Worm (Caenorhabditis elegans): ENCODE results near the gene K02E10.6.

K02E10.6 gene

DNA sequence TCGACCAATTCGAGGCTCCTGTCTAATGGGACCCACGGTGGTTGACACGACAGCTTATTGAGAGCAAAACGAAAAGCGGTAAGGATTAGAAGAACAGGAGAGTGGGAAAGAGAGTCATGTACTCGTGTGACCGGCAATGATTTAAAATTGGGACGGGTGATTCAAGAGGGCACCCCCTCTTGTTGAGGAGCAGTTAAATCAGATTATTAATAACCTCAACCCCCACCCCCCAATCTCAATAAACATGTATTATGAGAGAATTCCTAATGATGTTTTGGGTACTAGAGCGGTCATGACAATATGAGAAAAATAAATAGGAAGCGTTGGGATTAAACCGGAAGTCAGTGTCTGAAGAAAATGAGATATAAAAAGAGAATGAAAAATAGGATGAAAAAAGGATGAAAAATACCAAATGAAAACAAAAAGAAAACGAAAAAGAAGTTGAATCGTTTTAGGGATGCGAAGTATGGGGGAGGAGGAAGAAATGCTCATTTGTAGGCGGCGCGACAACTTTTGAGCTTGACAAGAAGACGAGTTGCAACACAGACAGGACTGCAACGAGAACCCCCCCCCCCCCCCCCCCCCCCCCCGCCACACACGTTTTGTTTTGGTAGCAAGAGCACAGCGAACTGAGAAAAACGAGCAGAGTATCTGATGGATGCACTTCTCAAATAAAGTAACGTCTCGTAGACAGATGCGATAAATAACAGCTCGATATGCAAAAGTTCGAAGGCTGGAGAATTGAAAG lies 34.6 kb upstream of the K02E10.6 start:
- TF ChIP-seq unc-42 (tag; optimal IDR thresholded peaks at IDR 0.05) (peak; percentile 60), npax-4 (tag; optimal IDR thresholded peaks at IDR 0.05) (no peak)

DNA sequence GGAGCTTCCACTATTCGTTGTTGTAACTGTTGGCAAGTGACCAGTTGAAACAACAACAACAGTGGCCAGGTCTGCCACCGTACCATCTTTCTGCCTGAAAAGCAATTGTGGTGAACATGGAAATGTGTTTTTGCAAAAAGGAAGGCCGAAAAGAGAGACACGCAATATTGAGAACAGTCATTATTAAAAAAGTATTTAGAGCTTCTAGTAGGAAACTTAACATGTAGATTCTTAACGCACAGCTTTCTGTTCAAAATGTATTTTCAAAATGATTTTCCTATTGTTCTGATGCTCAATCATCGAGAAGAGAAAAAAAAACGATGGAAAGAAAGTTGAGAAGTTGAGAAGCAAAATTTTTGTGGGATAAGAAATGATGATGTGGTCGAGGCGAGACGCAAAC lies 32.7 kb upstream of the K02E10.6 start, which contains the start of gene syg-1:
TSS of gene syg-1 (minus strand) at position 101 of the 400 bp plus-strand sequence.
- TF ChIP-seq fkh-6 (tag; optimal IDR thresholded peaks at IDR 0.05) (no peak), ceh-22 (tag; optimal IDR thresholded peaks at IDR 0.05) (no peak), Y22D7AL.16 (tag; optimal IDR thresholded peaks at IDR 0.05) (no peak), ceh-2 (tag; optimal IDR thresholded peaks at IDR 0.05) (no peak), T23F11.4 (GFP tag; optimal IDR thresholded peaks at IDR 0.05) (no peak), C38D4.7 (GFP tag; optimal IDR thresholded peaks at IDR 0.05) (no peak), pros-1 (tag; optimal IDR thresholded peaks at IDR 0.05) (no peak), unc-86 (tag; optimal IDR thresholded peaks at IDR 0.05) (no peak), lin-11 (tag; optimal IDR thresholded peaks at IDR 0.05) (no peak), che-1 (tag; optimal IDR thresholded peaks at IDR 0.05) (no peak), fax-1 (tag; optimal IDR thresholded peaks at IDR 0.05) (no peak), K02D7.2 (tag; optimal IDR thresholded peaks at IDR 0.05) (no peak), ceh-6 (GFP tag; optimal IDR thresholded peaks at IDR 0.05) (no peak), sdc-2 (tag; optimal IDR thresholded peaks at IDR 0.05) (no peak), unc-55 (GFP tag; optimal IDR thresholded peaks at IDR 0.05) (no peak), tbx-7 (tag; optimal IDR thresholded peaks at IDR 0.05) (no peak), madf-2 (tag; optimal IDR thresholded peaks at IDR 0.05) (no peak), mec-3 (tag; optimal IDR thresholded peaks at IDR 0.05; ENCODE audit: borderline replicate concordance) (no peak), pha-2 (tag; optimal IDR thresholded peaks at IDR 0.05) (no peak), odd-2 (tag; optimal IDR thresholded peaks at IDR 0.05) (no peak)

- no peak for TF ChIP-seq ceh-2 (tag; optimal IDR thresholded peaks at IDR 0.05)
- TF ChIP-seq unc-42 (tag; optimal IDR thresholded peaks at IDR 0.05): peak; percentile 27
- TF ChIP-seq unc-55 (GFP tag; optimal IDR thresholded peaks at IDR 0.05): peak; percentile 68
These were observed 31.2 kb upstream of the K02E10.6 start for ce11 chrX:2513667-2514198.

ce11 chrX:2508449-2508848 lies 25.9 kb upstream of the K02E10.6 start, which contains the start of gene K02E10.7:
TSS of gene K02E10.7 (minus strand) at chrX:2508549.
- TF ChIP-seq pax-1 (tag; optimal IDR thresholded peaks at IDR 0.05) (no peak), ceh-6 (GFP tag; optimal IDR thresholded peaks at IDR 0.05) (no peak), unc-42 (tag; optimal IDR thresholded peaks at IDR 0.05) (no peak), ceh-45 (GFP tag; IDR thresholded peaks at IDR 0.05) (no peak), T23F11.4 (GFP tag; optimal IDR thresholded peaks at IDR 0.05) (no peak), ceh-31 (tag; optimal IDR thresholded peaks at IDR 0.05) (no peak), ets-4 (tag; optimal IDR thresholded peaks at IDR 0.05) (no peak), syd-9 (tag; optimal IDR thresholded peaks at IDR 0.05) (no peak), unc-86 (tag; optimal IDR thresholded peaks at IDR 0.05) (no peak)

ce11 chrX:2506738-2507137 lies 24.2 kb upstream of the K02E10.6 start:
- TF ChIP-seq pha-4 (tag; optimal IDR thresholded peaks at IDR 0.05) (no peak), ceh-19 (GFP tag; optimal IDR thresholded peaks at IDR 0.05) (no peak), ttx-3 (tag; optimal IDR thresholded peaks at IDR 0.05) (no peak), ceh-22 (tag; optimal IDR thresholded peaks at IDR 0.05) (no peak), unc-42 (tag; optimal IDR thresholded peaks at IDR 0.05) (no peak), ceh-18 (tag; optimal IDR thresholded peaks at IDR 0.05) (no peak), pros-1 (tag; optimal IDR thresholded peaks at IDR 0.05) (no peak), eyg-1 (tag; optimal IDR thresholded peaks at IDR 0.05) (no peak), lin-11 (tag; optimal IDR thresholded peaks at IDR 0.05) (no peak), T23F11.4 (GFP tag; optimal IDR thresholded peaks at IDR 0.05) (no peak), zip-5 (tag; optimal IDR thresholded peaks at IDR 0.05) (no peak), sox-2 (GFP tag; IDR thresholded peaks at IDR 0.05) (no peak), unc-3 (GFP tag; conservative IDR thresholded peaks at IDR 0.05) (no peak), unc-3 (tag; optimal IDR thresholded peaks at IDR 0.05) (no peak), ceh-48 (tag; optimal IDR thresholded peaks at IDR 0.05) (no peak), syd-9 (tag; optimal IDR thresholded peaks at IDR 0.05) (no peak), K02D7.2 (tag; optimal IDR thresholded peaks at IDR 0.05) (no peak), F13H6.1 (tag; optimal IDR thresholded peaks at IDR 0.05) (no peak), ceh-45 (GFP tag; IDR thresholded peaks at IDR 0.05) (no peak), sox-4 (tag; optimal IDR thresholded peaks at IDR 0.05) (no peak)
